Worm (Caenorhabditis elegans) whole organism, L4 larva: ENCODE data around the gene irld-44.

Experiments
- D1046.2 ChIP-seq: fragments of 200-800 bp; sonication (Bioruptor generic); IDR thresholded peaks from 2 replicates; pipeline ENCODE4 v1.3.6; 2022; ENCODE audit warnings: missing genetic modification characterization, missing compliant biosample characterization
- T20F7.1 ChIP-seq: fragments of 200-800 bp; sonication (Bioruptor generic); optimal IDR thresholded peaks from 2 replicates; lab custom pipeline; 2018; ENCODE audit warnings: mild to moderate bottlenecking, missing genetic modification characterization, missing compliant biosample characterization
- T26A8.4 ChIP-seq: fragments of 200-800 bp; sonication (Bioruptor generic); IDR thresholded peaks from 2 replicates; pipeline ENCODE4 v1.3.6; 2022; ENCODE audit warnings: missing genetic modification characterization, missing compliant biosample characterization
- Y48G9A.11 ChIP-seq: fragments of 200-800 bp; sonication (Bioruptor generic); IDR thresholded peaks from 2 replicates; pipeline ENCODE4 v1.3.6; 2022; ENCODE audit warnings: missing genetic modification reagents, missing genetic modification characterization, missing compliant biosample characterization
- Y5F2A.4 ChIP-seq: fragments of 200-800 bp; sonication (Bioruptor generic); optimal IDR thresholded peaks from 2 replicates; lab custom pipeline; 2018; ENCODE audit warnings: mild to moderate bottlenecking, missing genetic modification characterization, missing compliant biosample characterization
- ZK546.5 ChIP-seq, 2 experiments: sonication (generic microtip); optimal IDR thresholded peaks; 2 replicates each; lab custom pipeline; 2017; ENCODE audit warnings: missing biosample characterization in 2 of 2, missing genetic modification characterization in 2 of 2
- aha-1 ChIP-seq: fragments of 150-350 bp; peaks from one replicate; lab custom pipeline; 2014; ENCODE audit warnings: missing biosample characterization, missing genetic modification characterization
- aly-2 ChIP-seq: sonication (generic microtip); optimal IDR thresholded peaks from 2 replicates; lab custom pipeline; 2018; ENCODE audit warnings: missing biosample characterization, missing genetic modification characterization
- ama-1 ChIP-seq: fragments of 150-350 bp; optimal IDR thresholded peaks from 2 replicates; lab custom pipeline; 2014; ENCODE audit warnings: inconsistent platforms, mixed read lengths
- ceh-20 ChIP-seq: fragments of 200-800 bp; sonication (Bioruptor generic); IDR thresholded peaks from 2 replicates; pipeline ENCODE4 v1.3.6; 2022; ENCODE audit warnings: missing genetic modification reagents, missing genetic modification characterization, missing compliant biosample characterization
- ceh-28 ChIP-seq: fragments of 150-350 bp; optimal IDR thresholded peaks from 2 replicates; lab custom pipeline; 2014; ENCODE audit warnings: missing biosample characterization, missing genetic modification reagents, missing genetic modification characterization
- ceh-62 ChIP-seq: sonication (generic microtip); optimal IDR thresholded peaks from 2 replicates; lab custom pipeline; 2017; ENCODE audit warnings: missing biosample characterization, missing genetic modification characterization
- ceh-82 ChIP-seq: sonication (generic microtip); optimal IDR thresholded peaks from 2 replicates; lab custom pipeline; 2017; ENCODE audit warnings: missing biosample characterization, missing genetic modification characterization
- cey-2 ChIP-seq: sonication (generic microtip); optimal IDR thresholded peaks from 3 replicates; lab custom pipeline; 2017; ENCODE audit warnings: missing genetic modification characterization, mild to moderate bottlenecking, missing compliant biosample characterization, antibody characterized with exemption, borderline replicate concordance; ENCODE audit not compliant: insufficient read depth
- ctbp-1 ChIP-seq: fragments of 200-800 bp; sonication (Bioruptor generic); IDR thresholded peaks from 2 replicates; pipeline ENCODE4 v1.3.6; 2022; ENCODE audit warnings: missing genetic modification reagents, missing genetic modification characterization, missing compliant biosample characterization
- daf-8 ChIP-seq: fragments of 200-800 bp; sonication (Bioruptor generic); IDR thresholded peaks from 2 replicates; pipeline ENCODE4 v1.3.6; 2022; ENCODE audit warnings: missing genetic modification characterization, missing compliant biosample characterization
- dmd-6 ChIP-seq: fragments of 200-800 bp; sonication (Bioruptor generic); IDR thresholded peaks from 2 replicates; pipeline ENCODE4 v1.3.6; 2022; ENCODE audit warnings: missing genetic modification reagents, missing genetic modification characterization, missing compliant biosample characterization
- dmd-8 ChIP-seq: fragments of 200-800 bp; sonication (Bioruptor generic); IDR thresholded peaks from 2 replicates; pipeline ENCODE4 v1.3.6; 2022; ENCODE audit warnings: missing genetic modification characterization, missing compliant biosample characterization
- dmd-9 ChIP-seq: fragments of 200-800 bp; sonication (Bioruptor generic); IDR thresholded peaks from 2 replicates; pipeline ENCODE4 v1.3.6; 2022; ENCODE audit warnings: missing genetic modification reagents, missing genetic modification characterization, missing compliant biosample characterization
- duxl-1 ChIP-seq: sonication (generic microtip); optimal IDR thresholded peaks from 2 replicates; lab custom pipeline; 2016; ENCODE audit warnings: mild to moderate bottlenecking, missing genetic modification characterization, moderate library complexity, missing compliant biosample characterization; ENCODE audit not compliant: poor library complexity
- gei-8 ChIP-seq: fragments of 200-800 bp; sonication (Bioruptor generic); optimal IDR thresholded peaks from 2 replicates; lab custom pipeline; 2018; ENCODE audit warnings: mild to moderate bottlenecking, missing genetic modification characterization, missing compliant biosample characterization
- lim-7 ChIP-seq: fragments of 200-800 bp; sonication (Bioruptor generic); IDR thresholded peaks from 2 replicates; pipeline ENCODE4 v1.3.6; 2022; ENCODE audit warnings: missing genetic modification characterization, missing compliant biosample characterization
- lin-1 ChIP-seq: fragments of 200-800 bp; sonication (Bioruptor generic); IDR thresholded peaks from 2 replicates; pipeline ENCODE4 v1.3.6; 2022; ENCODE audit warnings: missing genetic modification reagents, missing genetic modification characterization, missing compliant biosample characterization
- lin-15B ChIP-seq: fragments of 150-350 bp; sonication (generic microtip); optimal IDR thresholded peaks from 3 replicates; lab custom pipeline; 2014; ENCODE audit warnings: missing biosample characterization, missing genetic modification characterization
- lin-29 ChIP-seq: fragments of 200-800 bp; sonication (Bioruptor generic); IDR thresholded peaks from 2 replicates; pipeline ENCODE4 v1.3.6; 2022; ENCODE audit warnings: missing genetic modification reagents, missing genetic modification characterization, missing compliant biosample characterization
- lin-39 ChIP-seq: fragments of 150-350 bp; optimal IDR thresholded peaks from 2 replicates; lab custom pipeline; 2014; ENCODE audit warnings: missing biosample characterization, missing genetic modification reagents, missing genetic modification characterization
- madf-5 ChIP-seq, 2 experiments: fragments of 200-800 bp; sonication (Bioruptor generic); IDR thresholded peaks; 2 replicates each; pipeline ENCODE4 v1.3.6; 2022; ENCODE audit warnings: missing compliant biosample characterization in 2 of 2, missing genetic modification characterization in 2 of 2
- mep-1 ChIP-seq: fragments of 150-350 bp; sonication (generic microtip); optimal IDR thresholded peaks from 3 replicates; lab custom pipeline; 2014; ENCODE audit warnings: missing biosample characterization, missing genetic modification characterization
- mes-2 ChIP-seq: sonication (generic microtip); optimal IDR thresholded peaks from 2 replicates; lab custom pipeline; 2016; ENCODE audit warnings: missing genotype, mild to moderate bottlenecking, missing genetic modification characterization, missing compliant biosample characterization; ENCODE audit not compliant: poor library complexity, severe bottlenecking
- mxl-2 ChIP-seq: fragments of 200-800 bp; sonication (Bioruptor generic); conservative IDR thresholded peaks from 2 replicates; pipeline ENCODE4 v1.3.6; 2022; ENCODE audit warnings: missing genetic modification reagents, missing genetic modification characterization, missing compliant biosample characterization
- mxl-3 ChIP-seq: fragments of 200-800 bp; sonication (Bioruptor generic); optimal IDR thresholded peaks from 2 replicates; lab custom pipeline; 2018; ENCODE audit warnings: mild to moderate bottlenecking, missing genetic modification characterization, missing compliant biosample characterization
- nhr-10 ChIP-seq: fragments of 150-350 bp; optimal IDR thresholded peaks from 2 replicates; lab custom pipeline; 2014; ENCODE audit warnings: missing biosample characterization, missing genetic modification characterization
- nhr-11 ChIP-seq: fragments of 150-350 bp; optimal IDR thresholded peaks from 2 replicates; lab custom pipeline; 2014; ENCODE audit warnings: missing biosample characterization, missing genetic modification characterization
- nhr-237 ChIP-seq: sonication (generic microtip); optimal IDR thresholded peaks from 2 replicates; lab custom pipeline; 2017; ENCODE audit warnings: missing biosample characterization, missing genetic modification characterization
- nhr-28 ChIP-seq: fragments of 150-350 bp; optimal IDR thresholded peaks from 2 replicates; lab custom pipeline; 2014; ENCODE audit warnings: missing biosample characterization, missing genetic modification characterization
- nhr-41 ChIP-seq: fragments of 200-800 bp; sonication (Bioruptor generic); IDR thresholded peaks from 2 replicates; pipeline ENCODE4 v1.3.6; 2022; ENCODE audit warnings: missing genetic modification reagents, missing genetic modification characterization, missing compliant biosample characterization
- nhr-6 ChIP-seq: fragments of 150-350 bp; optimal IDR thresholded peaks from 2 replicates; lab custom pipeline; 2014; ENCODE audit warnings: missing biosample characterization, missing genetic modification characterization
- nhr-76 ChIP-seq: fragments of 150-350 bp; optimal IDR thresholded peaks from 2 replicates; lab custom pipeline; 2014; ENCODE audit warnings: missing biosample characterization, missing genetic modification characterization
- rbr-2 ChIP-seq: sonication (generic microtip); optimal IDR thresholded peaks from 2 replicates; lab custom pipeline; 2016; ENCODE audit warnings: missing genotype, missing genetic modification characterization, missing compliant biosample characterization
- saeg-2 ChIP-seq: fragments of 200-800 bp; sonication (Bioruptor generic); IDR thresholded peaks from 2 replicates; pipeline ENCODE4 v1.3.6; 2022; ENCODE audit warnings: missing genetic modification reagents, missing genetic modification characterization, missing compliant biosample characterization
- sdz-12 ChIP-seq: fragments of 200-800 bp; sonication (Bioruptor generic); optimal IDR thresholded peaks from 2 replicates; lab custom pipeline; 2018; ENCODE audit warnings: mild to moderate bottlenecking, missing genetic modification characterization, missing compliant biosample characterization
- set-16 ChIP-seq: fragments of 200-800 bp; sonication (Bioruptor generic); IDR thresholded peaks from 2 replicates; pipeline ENCODE4 v1.3.6; 2022; ENCODE audit warnings: missing genetic modification reagents, missing genetic modification characterization, missing compliant biosample characterization
- skn-1 ChIP-seq: fragments of 150-350 bp; optimal IDR thresholded peaks from 2 replicates; lab custom pipeline; 2014; ENCODE audit warnings: missing biosample characterization, missing genetic modification characterization
- snpc-1.2 ChIP-seq: fragments of 200-800 bp; sonication (Bioruptor generic); IDR thresholded peaks from 2 replicates; pipeline ENCODE4 v1.3.6; 2022; ENCODE audit warnings: missing genetic modification reagents, missing genetic modification characterization, missing compliant biosample characterization
- spr-3 ChIP-seq: fragments of 200-800 bp; sonication (Bioruptor generic); optimal IDR thresholded peaks from 2 replicates; lab custom pipeline; 2018; ENCODE audit warnings: mild to moderate bottlenecking, missing genetic modification characterization, missing compliant biosample characterization
- tag-97 ChIP-seq: fragments of 200-800 bp; sonication (Bioruptor generic); IDR thresholded peaks from 2 replicates; pipeline ENCODE4 v1.3.6; 2022; ENCODE audit warnings: missing genetic modification characterization, missing compliant biosample characterization
- unc-39 ChIP-seq: sonication (generic microtip); optimal IDR thresholded peaks from 2 replicates; lab custom pipeline; 2017; ENCODE audit warnings: missing biosample characterization, missing genetic modification characterization
- unc-62 ChIP-seq, 3 experiments: fragments of 150-350 bp in 1 of 3; sonication (generic microtip); optimal IDR thresholded peaks in 2 of 3; peaks in 1 of 3; 1 replicate in 1 of 3; 2 replicates in 2 of 3; lab custom pipeline; 2014 to 2017; ENCODE audit warnings: missing biosample characterization in 3 of 3, missing genetic modification characterization in 3 of 3, missing genetic modification reagents in 3 of 3, missing genotype in 1 of 3
- vab-7 ChIP-seq: fragments of 200-800 bp; sonication (Bioruptor generic); IDR thresholded peaks from 2 replicates; pipeline ENCODE4 v1.3.6; 2022; ENCODE audit warnings: missing genetic modification reagents, missing genetic modification characterization, missing compliant biosample characterization
- zfp-2 ChIP-seq: sonication (generic microtip); optimal IDR thresholded peaks from 2 replicates; lab custom pipeline; 2016; ENCODE audit warnings: mild to moderate bottlenecking, missing genetic modification characterization, missing compliant biosample characterization
- zfp-3 ChIP-seq: fragments of 200-800 bp; sonication (Bioruptor generic); conservative IDR thresholded peaks from 2 replicates; pipeline ENCODE4 v1.3.6; 2022; ENCODE audit warnings: missing genetic modification reagents, missing genetic modification characterization, missing compliant biosample characterization
- zip-11 ChIP-seq: fragments of 200-800 bp; sonication (Bioruptor generic); IDR thresholded peaks from 2 replicates; pipeline ENCODE4 v1.3.6; 2022; ENCODE audit warnings: missing genetic modification characterization, missing compliant biosample characterization
- ztf-7 ChIP-seq: fragments of 150-350 bp; optimal IDR thresholded peaks from 2 replicates; lab custom pipeline; 2014; ENCODE audit warnings: missing biosample characterization, missing genetic modification characterization

Gene irld-44

ce11 chrV:1627269-1627668 lies 23.9 kb upstream of the irld-44 start (continued):
- TF ChIP-seq T26A8.4 (GFP tag; lab: Robert Waterston, UW) (no peak), ama-1 (lab: Kevin White, UChicago) (no peak), D1046.2 (GFP tag; lab: Robert Waterston, UW) (no peak), Y48G9A.11 (GFP tag; lab: Robert Waterston, UW) (no peak), zip-11 (GFP tag; lab: Robert Waterston, UW) (no peak), mxl-2 (GFP tag; lab: Robert Waterston, UW) (no peak), ceh-82 (tag; lab: Kevin White, UChicago) (no peak), aly-2 (tag; lab: Kevin White, UChicago) (no peak), Y5F2A.4 (GFP tag; lab: Kevin White, UChicago) (no peak), lin-29 (GFP tag; lab: Robert Waterston, UW) (no peak), duxl-1 (tag; lab: Kevin White, UChicago) (no peak), ceh-20 (GFP tag; lab: Robert Waterston, UW) (no peak), gei-8 (GFP tag; lab: Kevin White, UChicago) (no peak), mxl-3 (GFP tag; lab: Kevin White, UChicago) (peak; percentile 23), nhr-28 (tag; lab: Kevin White, UChicago) (peak; percentile 100), mes-2 (tag; lab: Kevin White, UChicago) (peak; percentile 21), mep-1 (tag; lab: Kevin White, UChicago) (peak; percentile 23), spr-3 (no peak), dmd-9 (GFP tag; lab: Robert Waterston, UW) (no peak), dmd-6 (GFP tag; lab: Robert Waterston, UW) (peak; percentile 39), tag-97 (no peak), ctbp-1 (no peak), nhr-41 (no peak), ceh-28 (tag; lab: Kevin White, UChicago) (no peak), saeg-2 (GFP tag; lab: Robert Waterston, UW) (no peak), ceh-62 (tag; lab: Kevin White, UChicago) (no peak), madf-5 (GFP tag; IDR thresholded peaks at IDR 0.05; lab: Robert Waterston, UW) (no peak), lim-7 (no peak), lin-1 (GFP tag; lab: Robert Waterston, UW) (no peak), nhr-237 (tag; lab: Kevin White, UChicago) (no peak), lin-39 (no peak), T20F7.1 (GFP tag; lab: Kevin White, UChicago) (no peak), aha-1 (tag; lab: Kevin White, UChicago) (peak; percentile 25), lin-15B (no peak), unc-62 (GFP tag; optimal IDR thresholded peaks at IDR 0.05 in 1 of 2; lab: Kevin White, UChicago) (peak in 1 of 2 experiments; percentile 74), unc-62 (tag; optimal IDR thresholded peaks at IDR 0.05; lab: Kevin White, UChicago) (no peak), vab-7 (GFP tag; lab: Robert Waterston, UW) (no peak), set-16 (GFP tag; lab: Robert Waterston, UW) (no peak), unc-39 (no peak), nhr-76 (no peak), nhr-11 (tag; lab: Kevin White, UChicago) (no peak), skn-1 (no peak), rbr-2 (tag; lab: Kevin White, UChicago) (no peak), cey-2 (tag; lab: Kevin White, UChicago) (no peak), nhr-10 (tag; lab: Kevin White, UChicago) (no peak), zfp-2 (tag; lab: Kevin White, UChicago) (no peak), ZK546.5 (tag; optimal IDR thresholded peaks at IDR 0.05; lab: Kevin White, UChicago) (no peak), daf-8 (GFP tag; lab: Robert Waterston, UW) (no peak), ztf-7 (tag; lab: Kevin White, UChicago) (no peak), zfp-3 (GFP tag; lab: Robert Waterston, UW) (no peak), nhr-6 (tag; lab: Kevin White, UChicago) (no peak), sdz-12 (GFP tag; lab: Kevin White, UChicago) (no peak), snpc-1.2 (GFP tag; lab: Robert Waterston, UW) (no peak), dmd-8 (GFP tag; lab: Robert Waterston, UW) (no peak)
